Fruit fly (Drosophila melanogaster) whole organism, embryonic: ENCODE data around the gene CG15333.

Source experiments
- Atf6 ChIP-seq: fragments of 200-800 bp; sonication (Bioruptor generic); IDR thresholded peaks from 2 replicates; pipeline ENCODE4 v1.3.6; 2022; ENCODE audit warnings: missing biosample characterization, missing genetic modification characterization
- CG10366 ChIP-seq: fragments of 200-800 bp; sonication (Bioruptor generic); IDR thresholded peaks from 2 replicates; pipeline ENCODE4 v1.3.6; 2022; ENCODE audit warnings: missing biosample characterization, missing genetic modification characterization
- CG11093 ChIP-seq: fragments of 200-800 bp; sonication (Bioruptor generic); IDR thresholded peaks from 3 replicates; pipeline ENCODE4 v1.3.6; 2022; ENCODE audit warnings: missing biosample characterization, missing genetic modification characterization
- CG11398 ChIP-seq: fragments of 200-800 bp; sonication (Bioruptor generic); optimal IDR thresholded peaks from 2 replicates; lab custom pipeline; 2016; ENCODE audit warnings: missing biosample characterization, missing genetic modification characterization
- CG11560 ChIP-seq: fragments of 200-800 bp; sonication (Bioruptor generic); IDR thresholded peaks from 3 replicates; pipeline ENCODE4 v1.3.6; 2022; ENCODE audit warnings: missing biosample characterization, missing genetic modification characterization
- CG13123 ChIP-seq: fragments of 200-800 bp; sonication (Bioruptor generic); optimal IDR thresholded peaks from 2 replicates; lab custom pipeline; 2016; ENCODE audit warnings: missing biosample characterization, missing genetic modification characterization
- CG18476 ChIP-seq: fragments of 200-800 bp; sonication (Bioruptor generic); optimal IDR thresholded peaks from 2 replicates; lab custom pipeline; 2016; ENCODE audit warnings: missing biosample characterization, mild to moderate bottlenecking, missing genetic modification characterization
- CG30403 ChIP-seq: fragments of 200-800 bp; sonication (Bioruptor generic); optimal IDR thresholded peaks from 3 replicates; lab custom pipeline; 2016; ENCODE audit warnings: missing biosample characterization, missing genetic modification characterization
- CG32532 ChIP-seq: fragments of 200-800 bp; sonication (Bioruptor generic); IDR thresholded peaks from 2 replicates; pipeline ENCODE4 v1.3.6; 2022; ENCODE audit warnings: missing biosample characterization, missing genetic modification characterization
- CG3407 ChIP-seq: fragments of 200-800 bp; sonication (Bioruptor generic); optimal IDR thresholded peaks from 2 replicates; lab custom pipeline; 2018; ENCODE audit warnings: missing biosample characterization, mild to moderate bottlenecking, missing genetic modification characterization
- CG42726 ChIP-seq: fragments of 200-800 bp; sonication (Bioruptor generic); IDR thresholded peaks from 2 replicates; pipeline ENCODE4 v1.3.6; 2022; ENCODE audit warnings: missing biosample characterization, missing genetic modification characterization; ENCODE audit not compliant: partially characterized antibody
- CG4730 ChIP-seq: fragments of 200-800 bp; sonication (Bioruptor generic); IDR thresholded peaks from 2 replicates; pipeline ENCODE4 v1.3.6; 2022; ENCODE audit warnings: missing biosample characterization, missing genetic modification characterization
- CG4854 ChIP-seq: fragments of 200-800 bp; sonication (Bioruptor generic); optimal IDR thresholded peaks from 2 replicates; lab custom pipeline; 2016; ENCODE audit warnings: missing biosample characterization, missing genetic modification characterization, inconsistent platforms
- CG6175 ChIP-seq: fragments of 200-800 bp; sonication (Bioruptor generic); IDR thresholded peaks from 3 replicates; pipeline ENCODE4 v1.3.6; 2022; ENCODE audit warnings: missing biosample characterization, missing genetic modification characterization
- CG6272 ChIP-seq: fragments of 200-800 bp; sonication (Bioruptor generic); IDR thresholded peaks from 2 replicates; pipeline ENCODE4 v1.3.6; 2022; ENCODE audit warnings: missing biosample characterization, missing genetic modification characterization
- CG7372 ChIP-seq: fragments of 200-800 bp; sonication (Bioruptor generic); IDR thresholded peaks from 2 replicates; pipeline ENCODE4 v1.3.6; 2022; ENCODE audit warnings: missing biosample characterization, missing genetic modification characterization
- CG8089 ChIP-seq: fragments of 200-800 bp; sonication (Bioruptor generic); optimal IDR thresholded peaks from 3 replicates; lab custom pipeline; 2016; ENCODE audit warnings: missing biosample characterization, missing genetic modification characterization
- CG8290 ChIP-seq, 3 experiments: fragments of 200-800 bp; sonication (Bioruptor generic); optimal IDR thresholded peaks; 2 replicates each; lab custom pipeline; 2016 to 2019; ENCODE audit warnings: missing biosample characterization in 3 of 3, missing genetic modification characterization in 3 of 3, mild to moderate bottlenecking in 2 of 3, moderate library complexity in 1 of 3
- D ChIP-seq, 2 experiments: fragments of 200-800 bp in 1 of 2; fragments of >200 bp in 1 of 2; sonication (Bioruptor generic) in 1 of 2; optimal IDR thresholded peaks; 2 replicates in 1 of 2; 3 replicates in 1 of 2; lab custom pipeline; 2017; ENCODE audit warnings: mild to moderate bottlenecking in 1 of 2, missing biosample characterization in 1 of 2, missing genetic modification characterization in 1 of 2, missing genetic modification reagents in 1 of 2
- D19B ChIP-seq: fragments of 200-800 bp; sonication (Bioruptor generic); optimal IDR thresholded peaks from 2 replicates; lab custom pipeline; 2017; ENCODE audit warnings: missing biosample characterization, mild to moderate bottlenecking, missing genetic modification characterization
- Deaf1 ChIP-seq: fragments of 200-800 bp; optimal IDR thresholded peaks from 3 replicates; lab custom pipeline; 2019; ENCODE audit warnings: missing biosample characterization, mild to moderate bottlenecking, missing genetic modification characterization, moderate library complexity
- Ets65A ChIP-seq: fragments of 200-800 bp; sonication (Bioruptor generic); peaks from one replicate; lab custom pipeline; 2016; ENCODE audit warnings: missing biosample characterization, missing genetic modification characterization
- Fer2 ChIP-seq: fragments of 200-800 bp; sonication (Bioruptor generic); optimal IDR thresholded peaks from 2 replicates; lab custom pipeline; 2018; ENCODE audit warnings: missing biosample characterization, mild to moderate bottlenecking, missing genetic modification characterization, moderate library complexity
- Hmx ChIP-seq: fragments of 200-800 bp; sonication (Bioruptor generic); optimal IDR thresholded peaks from 2 replicates; lab custom pipeline; 2016; ENCODE audit warnings: missing biosample characterization, missing genetic modification characterization
- Meics ChIP-seq: fragments of 200-800 bp; sonication (Bioruptor generic); optimal IDR thresholded peaks from 2 replicates; lab custom pipeline; 2017; ENCODE audit warnings: missing biosample characterization, mild to moderate bottlenecking, missing genetic modification characterization
- NC2β ChIP-seq: fragments of 200-800 bp; sonication (Bioruptor generic); optimal IDR thresholded peaks from 2 replicates; lab custom pipeline; 2016; ENCODE audit warnings: missing biosample characterization, missing genetic modification characterization
- Oaz ChIP-seq: fragments of 200-800 bp; sonication (Bioruptor generic); IDR thresholded peaks from 2 replicates; pipeline ENCODE4 v1.3.6; 2022; ENCODE audit warnings: missing biosample characterization, missing genetic modification characterization
- Optix ChIP-seq: fragments of 200-800 bp; sonication (Bioruptor generic); IDR thresholded peaks from 3 replicates; pipeline ENCODE4 v1.3.6; 2022; ENCODE audit warnings: missing biosample characterization, missing genetic modification characterization
- ab ChIP-seq: fragments of 200-800 bp; sonication (Bioruptor generic); optimal IDR thresholded peaks from 2 replicates; lab custom pipeline; 2016; ENCODE audit warnings: missing biosample characterization, missing genetic modification characterization
- cas ChIP-seq: fragments of 200-800 bp; sonication (Bioruptor generic); IDR thresholded peaks from 2 replicates; pipeline ENCODE4 v1.3.6; 2022; ENCODE audit warnings: missing biosample characterization, missing genetic modification characterization
- chn ChIP-seq: fragments of 200-800 bp; sonication (Bioruptor generic); optimal IDR thresholded peaks from 2 replicates; lab custom pipeline; 2016; ENCODE audit warnings: missing biosample characterization, missing genetic modification characterization
- ci ChIP-seq: fragments of 200-800 bp; sonication (Bioruptor generic); IDR thresholded peaks from 3 replicates; pipeline ENCODE4 v1.3.6; 2022; ENCODE audit warnings: missing biosample characterization, missing genetic modification characterization
- crp ChIP-seq, 2 experiments: fragments of 200-800 bp; sonication (Bioruptor generic); optimal IDR thresholded peaks; 2 replicates in 1 of 2; 3 replicates in 1 of 2; lab custom pipeline; 2017; ENCODE audit warnings: missing biosample characterization in 2 of 2, missing genetic modification characterization in 2 of 2, mild to moderate bottlenecking in 1 of 2, moderate library complexity in 1 of 2
- emc ChIP-seq: fragments of 200-800 bp; sonication (Bioruptor generic); optimal IDR thresholded peaks from 2 replicates; lab custom pipeline; 2016; ENCODE audit warnings: missing biosample characterization, missing genetic modification characterization
- esg ChIP-seq: fragments of 200-800 bp; sonication (Bioruptor generic); conservative IDR thresholded peaks from 2 replicates; pipeline ENCODE4 v1.3.6; 2022; ENCODE audit warnings: missing biosample characterization, missing genetic modification characterization
- fu2 ChIP-seq: fragments of 200-800 bp; sonication (Bioruptor generic); optimal IDR thresholded peaks from 2 replicates; lab custom pipeline; 2016; ENCODE audit warnings: missing biosample characterization, missing genetic modification characterization
- gcm ChIP-seq: fragments of 200-800 bp; sonication (Bioruptor generic); optimal IDR thresholded peaks from 2 replicates; lab custom pipeline; 2019; ENCODE audit warnings: missing biosample characterization, mild to moderate bottlenecking, missing genetic modification characterization, moderate library complexity
- gsb-n ChIP-seq: fragments of 200-800 bp; sonication (Bioruptor generic); optimal IDR thresholded peaks from 3 replicates; lab custom pipeline; 2018; ENCODE audit warnings: missing biosample characterization, mild to moderate bottlenecking, missing genetic modification characterization
- ind ChIP-seq: fragments of 200-800 bp; sonication (Bioruptor generic); optimal IDR thresholded peaks from 3 replicates; lab custom pipeline; 2016; ENCODE audit warnings: missing biosample characterization, missing genetic modification characterization
- kay ChIP-seq: fragments of 200-800 bp; sonication (Bioruptor generic); optimal IDR thresholded peaks from 2 replicates; lab custom pipeline; 2016; ENCODE audit warnings: missing biosample characterization, missing genetic modification characterization
- lab ChIP-seq: fragments of 200-800 bp; sonication (Bioruptor generic); optimal IDR thresholded peaks from 3 replicates; lab custom pipeline; 2017; ENCODE audit warnings: missing biosample characterization, missing genetic modification characterization, mild to moderate bottlenecking, moderate library complexity, missing genetic modification reagents
- luna ChIP-seq: fragments of 200-800 bp; sonication (Bioruptor generic); optimal IDR thresholded peaks from 2 replicates; lab custom pipeline; 2016; ENCODE audit warnings: missing biosample characterization, missing genetic modification characterization
- mld ChIP-seq: fragments of 200-800 bp; sonication (Bioruptor generic); IDR thresholded peaks from 3 replicates; pipeline ENCODE4 v1.3.6; 2022; ENCODE audit warnings: missing biosample characterization, missing genetic modification characterization; ENCODE audit not compliant: partially characterized antibody
- pb ChIP-seq: fragments of 200-800 bp; sonication (Bioruptor generic); optimal IDR thresholded peaks from 3 replicates; lab custom pipeline; 2016; ENCODE audit warnings: missing biosample characterization, missing genetic modification characterization
- ranshi ChIP-seq: fragments of 200-800 bp; sonication (Bioruptor generic); IDR thresholded peaks from 2 replicates; pipeline ENCODE4 v1.3.6; 2022; ENCODE audit warnings: missing biosample characterization, missing genetic modification characterization
- row ChIP-seq: fragments of 200-800 bp; sonication (Bioruptor generic); IDR thresholded peaks from 3 replicates; pipeline ENCODE4 v1.3.6; 2022; ENCODE audit warnings: missing biosample characterization, missing genetic modification characterization
- tin ChIP-seq: fragments of 200-800 bp; sonication (Bioruptor generic); optimal IDR thresholded peaks from 3 replicates; lab custom pipeline; 2016; ENCODE audit warnings: missing biosample characterization, missing genetic modification characterization
- usp ChIP-seq: fragments of >200 bp; optimal IDR thresholded peaks from 2 replicates; lab custom pipeline; 2017; ENCODE audit warnings: missing biosample characterization, missing genetic modification characterization
- yki ChIP-seq: fragments of >200 bp; optimal IDR thresholded peaks from 3 replicates; lab custom pipeline; 2018
- z ChIP-seq: fragments of 200-800 bp; sonication (Bioruptor generic); IDR thresholded peaks from 3 replicates; pipeline ENCODE4 v1.3.6; 2022; ENCODE audit warnings: missing biosample characterization, missing genetic modification characterization

Gene CG15333

dm6 chrX:8057299-8057730 lies 36.2 kb upstream of the CG15333 start (continued):
- TF ChIP-seq CG4730 (GFP tag; lab: Robert Waterston, UW) (0 out of 2 replicates have a peak, but pooled peaks have one; percentile 40), CG4854 (GFP tag; lab: Kevin White, UChicago) (peak; percentile 35), NC2β (GFP tag; lab: Kevin White, UChicago) (peak; percentile 6), ind (GFP tag; lab: Kevin White, UChicago) (peak; percentile 73), usp (GFP tag; lab: Kevin White, UChicago) (no peak), D19B (GFP tag; lab: Kevin White, UChicago) (peak; percentile 69), tin (GFP tag; lab: Kevin White, UChicago) (peak; percentile 60), luna (GFP tag; lab: Kevin White, UChicago) (no peak), CG6175 (0 out of 3 replicates have a peak, but pooled peaks have one; percentile 41), CG11093 (peak; percentile 60; the same call in 1 of the 3 replicates), CG11398 (GFP tag; lab: Kevin White, UChicago) (peak; percentile 45), Fer2 (tag; lab: Kevin White, UChicago) (peak; percentile 49), gcm (GFP tag; lab: Kevin White, UChicago) (peak; percentile 35), CG8089 (peak; percentile 68), lab (GFP tag; lab: Kevin White, UChicago) (peak; percentile 75), emc (GFP tag; lab: Kevin White, UChicago) (peak; percentile 53), Oaz (GFP tag; lab: Robert Waterston, UW) (peak; percentile 56; the same call in 1 of the 2 replicates), ranshi (GFP tag; lab: Robert Waterston, UW) (no peak; the same call in 1 of the 2 replicates), esg (GFP tag; lab: Robert Waterston, UW) (peak; percentile 62), Optix (GFP tag; lab: Robert Waterston, UW) (peak; percentile 31; the same call in 1 of the 3 replicates), pb (peak; percentile 76), Deaf1 (tag; lab: Kevin White, UChicago) (peak; percentile 34), CG18476 (GFP tag; lab: Kevin White, UChicago) (peak; percentile 67), crp (GFP tag; optimal IDR thresholded peaks at IDR 0.05; lab: Kevin White, UChicago) (peak in 1 of 2 experiments; percentile 53), gsb-n (tag; lab: Kevin White, UChicago) (peak; percentile 32), CG32532 (GFP tag; lab: Robert Waterston, UW) (peak; percentile 31; the same call in 1 of the 2 replicates), Meics (GFP tag; lab: Kevin White, UChicago) (peak; percentile 86), CG6272 (GFP tag; lab: Robert Waterston, UW) (no peak), cas (0 out of 2 replicates have a peak, but pooled peaks have one; percentile 35), CG8290 (GFP tag; optimal IDR thresholded peaks at IDR 0.05; lab: Kevin White, UChicago) (peak; percentile 40), CG8290 (tag; optimal IDR thresholded peaks at IDR 0.05; lab: Kevin White, UChicago) (no peak), ci (GFP tag; lab: Robert Waterston, UW) (peak; percentile 41; the same call in 1 of the 3 replicates), kay (GFP tag; lab: Kevin White, UChicago) (peak; percentile 51), ab (GFP tag; lab: Kevin White, UChicago) (peak; percentile 63), CG30403 (GFP tag; lab: Kevin White, UChicago) (peak; percentile 84), CG7372 (GFP tag; lab: Robert Waterston, UW) (peak; percentile 32), chn (GFP tag; lab: Kevin White, UChicago) (peak; percentile 30), Ets65A (peak; percentile 97), row (GFP tag; lab: Robert Waterston, UW) (peak; percentile 78; the same call in 2 of the 3 replicates), CG42726 (GFP tag; lab: Robert Waterston, UW) (no peak), fu2 (peak; percentile 73), Hmx (GFP tag; lab: Kevin White, UChicago) (peak; percentile 54), CG10366 (GFP tag; lab: Robert Waterston, UW) (peak; percentile 22; the same call in 1 of the 2 replicates), CG11560 (tag; lab: Robert Waterston, UW) (peak; percentile 57; the same call in 1 of the 3 replicates), CG13123 (GFP tag; lab: Kevin White, UChicago) (peak; percentile 36), CG3407 (GFP tag; lab: Kevin White, UChicago) (peak; percentile 55), z (GFP tag; lab: Robert Waterston, UW) (no peak), D (optimal IDR thresholded peaks at IDR 0.05; lab: Kevin White, UChicago) (no peak), D (GFP tag; optimal IDR thresholded peaks at IDR 0.05; lab: Kevin White, UChicago) (peak; percentile 78), yki (lab: Kevin White, UChicago) (no peak), Atf6 (GFP tag; lab: Robert Waterston, UW) (0 out of 2 replicates have a peak, but pooled peaks have one; percentile 46), mld (GFP tag; lab: Robert Waterston, UW) (no peak)
